Worm (Caenorhabditis elegans) whole organism, early embryonic: ENCODE data around the gene ccdc-47.

Experiments used
- B0310.2 ChIP-seq: sonication (generic microtip); optimal IDR thresholded peaks from 2 replicates; lab custom pipeline; 2016; ENCODE audit warnings: mild to moderate bottlenecking, missing genetic modification characterization, missing compliant biosample characterization
- F13C5.2 ChIP-seq: sonication (generic microtip); optimal IDR thresholded peaks from 2 replicates; lab custom pipeline; 2017; ENCODE audit warnings: mild to moderate bottlenecking, missing genetic modification characterization, inconsistent platforms, missing compliant biosample characterization
- ama-1 ChIP-seq: fragments of 150-350 bp; optimal IDR thresholded peaks from 2 replicates; lab custom pipeline; 2014
- ceh-13 ChIP-seq: fragments of 200-800 bp; sonication (Bioruptor generic); optimal IDR thresholded peaks from 2 replicates; lab custom pipeline; 2018; ENCODE audit warnings: mild to moderate bottlenecking, missing genetic modification characterization, missing compliant biosample characterization
- ceh-36 ChIP-seq: sonication (generic microtip); optimal IDR thresholded peaks from 2 replicates; lab custom pipeline; 2016; ENCODE audit warnings: missing genetic modification characterization, inconsistent platforms, missing compliant biosample characterization
- ets-7 ChIP-seq: sonication (generic microtip); optimal IDR thresholded peaks from 2 replicates; lab custom pipeline; 2016; ENCODE audit warnings: missing genotype, missing genetic modification characterization, missing compliant biosample characterization
- hmbx-1 ChIP-seq: sonication (generic microtip); optimal IDR thresholded peaks from 2 replicates; lab custom pipeline; 2016; ENCODE audit warnings: mild to moderate bottlenecking, missing genetic modification characterization, missing compliant biosample characterization
- hmg-4 ChIP-seq: fragments of 200-800 bp; sonication (Bioruptor generic); optimal IDR thresholded peaks from 2 replicates; lab custom pipeline; 2018; ENCODE audit warnings: mild to moderate bottlenecking, missing genetic modification characterization, missing compliant biosample characterization
- hnd-1 ChIP-seq: sonication (generic microtip); optimal IDR thresholded peaks from 2 replicates; lab custom pipeline; 2016; ENCODE audit warnings: missing genetic modification characterization, missing compliant biosample characterization
- pes-1 ChIP-seq: fragments of 200-800 bp; sonication (Bioruptor generic); IDR thresholded peaks from 2 replicates; pipeline ENCODE4 v1.3.6; 2022; ENCODE audit warnings: missing genetic modification reagents, missing genetic modification characterization, missing compliant biosample characterization
- scrt-1 ChIP-seq: fragments of 200-800 bp; sonication (Bioruptor generic); IDR thresholded peaks from 2 replicates; pipeline ENCODE4 v1.3.6; 2022; ENCODE audit warnings: missing genetic modification characterization, missing compliant biosample characterization
- sea-1 ChIP-seq: fragments of 200-800 bp; sonication (Bioruptor generic); conservative IDR thresholded peaks from 2 replicates; pipeline ENCODE4 v1.3.6; 2022; ENCODE audit warnings: missing genetic modification characterization, missing compliant biosample characterization
- tbx-37 ChIP-seq: fragments of 200-800 bp; sonication (Bioruptor generic); conservative IDR thresholded peaks from 2 replicates; pipeline ENCODE4 v1.3.6; 2022; ENCODE audit warnings: missing genetic modification reagents, missing genetic modification characterization, missing compliant biosample characterization
- tra-4 ChIP-seq: sonication (generic microtip); optimal IDR thresholded peaks from 2 replicates; lab custom pipeline; 2017; ENCODE audit warnings: missing genetic modification characterization, missing compliant biosample characterization

DNA sequence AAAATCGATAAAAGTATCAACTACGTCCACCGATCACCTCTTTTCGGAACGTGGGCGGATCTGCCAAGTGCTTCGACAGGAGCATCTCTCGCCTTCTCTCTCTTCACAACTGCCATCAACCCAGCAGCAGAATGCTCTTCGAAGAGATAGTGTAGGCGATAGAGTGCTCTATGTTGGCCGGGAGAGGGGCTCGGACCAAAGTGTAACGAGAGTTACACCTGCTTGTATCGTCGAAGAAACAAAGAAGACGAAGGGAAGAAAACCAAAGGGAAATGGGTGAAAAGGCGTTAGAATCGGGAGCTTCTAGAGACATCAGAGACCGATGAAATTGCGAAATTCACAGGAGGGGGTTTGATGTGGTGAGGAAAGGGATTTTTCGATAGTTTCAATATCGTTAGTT is 1.9 kb upstream of the ccdc-47 start:
- TF ChIP-seq hnd-1 (tag; lab: Kevin White, UChicago) (no peak), ceh-13 (GFP tag; lab: Kevin White, UChicago) (no peak), tbx-37 (GFP tag; lab: Robert Waterston, UW) (no peak), pes-1 (GFP tag; lab: Robert Waterston, UW) (0 out of 2 replicates have a peak, but pooled peaks have one; percentile 19), ets-7 (tag; lab: Kevin White, UChicago) (no peak), ama-1 (no peak), B0310.2 (tag; lab: Kevin White, UChicago) (no peak), sea-1 (GFP tag; lab: Robert Waterston, UW) (no peak), tra-4 (tag; lab: Kevin White, UChicago) (no peak), ceh-36 (tag; lab: Kevin White, UChicago) (no peak), F13C5.2 (tag; lab: Kevin White, UChicago) (no peak), hmbx-1 (tag; lab: Kevin White, UChicago) (no peak), scrt-1 (no peak), hmg-4 (GFP tag; lab: Kevin White, UChicago) (no peak)
